Worm (Caenorhabditis elegans) whole organism, L1 larva: Measurements from ENCODE around the gene prp-9.

Experiments
- C04F5.9 ChIP-seq: sonication (generic microtip); optimal IDR thresholded peaks from 2 replicates; lab custom pipeline; 2016; ENCODE audit warnings: missing genetic modification characterization, missing compliant biosample characterization
- F16B12.6 ChIP-seq: fragments of 150-350 bp; optimal IDR thresholded peaks from 2 replicates; lab custom pipeline; 2014; ENCODE audit warnings: missing biosample characterization, missing genetic modification characterization
- Y116A8C.19 ChIP-seq: sonication (generic microtip); optimal IDR thresholded peaks from 2 replicates; lab custom pipeline; 2016; ENCODE audit warnings: missing compliant biosample characterization, missing genetic modification characterization, borderline replicate concordance
- aha-1 ChIP-seq: fragments of 150-350 bp; optimal IDR thresholded peaks from 2 replicates; lab custom pipeline; 2014; ENCODE audit warnings: missing biosample characterization, missing genetic modification characterization
- ama-1 ChIP-seq: fragments of 150-350 bp; optimal IDR thresholded peaks from 2 replicates; lab custom pipeline; 2014
- blmp-1 ChIP-seq: fragments of 150-350 bp; optimal IDR thresholded peaks from 2 replicates; lab custom pipeline; 2014; ENCODE audit warnings: missing biosample characterization, missing genetic modification characterization
- ceh-82 ChIP-seq, 3 experiments: fragments of 150-350 bp in 1 of 3; sonication (generic microtip) in 2 of 3; optimal IDR thresholded peaks; 2 replicates each; lab custom pipeline; 2014 to 2017; ENCODE audit warnings: missing biosample characterization in 3 of 3, missing genetic modification characterization in 3 of 3
- ceh-88 ChIP-seq: fragments of 200-800 bp; sonication (Bioruptor generic); IDR thresholded peaks from 2 replicates; pipeline ENCODE4 v1.3.6; 2022; ENCODE audit warnings: missing genetic modification characterization, missing compliant biosample characterization
- ces-1 ChIP-seq: fragments of 150-350 bp; optimal IDR thresholded peaks from 2 replicates; lab custom pipeline; 2014; ENCODE audit warnings: missing biosample characterization, missing genetic modification reagents, missing genetic modification characterization
- dpl-1 ChIP-seq, 3 experiments: fragments of 150-350 bp in 2 of 3; sonication (generic microtip) in 1 of 3; optimal IDR thresholded peaks; 2 replicates each; lab custom pipeline; 2014 to 2017; ENCODE audit warnings: missing biosample characterization in 3 of 3, missing genetic modification characterization in 3 of 3, missing genetic modification reagents in 3 of 3
- efl-1 ChIP-seq, 4 experiments: fragments of 150-350 bp; optimal IDR thresholded peaks in 3 of 4; peaks in 1 of 4; 1 replicate in 1 of 4; 2 replicates in 3 of 4; lab custom pipeline; 2014; ENCODE audit warnings: missing biosample characterization in 2 of 4, missing genetic modification characterization in 2 of 4, missing genetic modification reagents in 2 of 4
- egl-27 ChIP-seq, 2 experiments: fragments of 150-350 bp in 1 of 2; sonication (generic microtip); optimal IDR thresholded peaks; 3 replicates each; lab custom pipeline; 2017 to 2018; ENCODE audit warnings: missing biosample characterization in 2 of 2, missing genetic modification characterization in 2 of 2, missing genetic modification reagents in 2 of 2
- elt-3 ChIP-seq, 6 experiments: fragments of 150-350 bp in 1 of 6; sonication (generic microtip); optimal IDR thresholded peaks; 2 replicates each; lab custom pipeline; 2017 to 2018; ENCODE audit warnings: missing biosample characterization in 6 of 6, missing genetic modification characterization in 6 of 6, inconsistent platforms in 1 of 6
- ets-5 ChIP-seq: fragments of 200-800 bp; sonication (Bioruptor generic); IDR thresholded peaks from 2 replicates; pipeline ENCODE4 v1.3.6; 2022; ENCODE audit warnings: missing genetic modification characterization, missing compliant biosample characterization
- fos-1 ChIP-seq: fragments of 150-350 bp; optimal IDR thresholded peaks from 2 replicates; lab custom pipeline; 2014; ENCODE audit warnings: missing biosample characterization, missing genetic modification characterization
- grh-1 ChIP-seq: fragments of 200-800 bp; sonication (Bioruptor generic); IDR thresholded peaks from 2 replicates; pipeline ENCODE4 v1.3.6; 2022; ENCODE audit warnings: missing genetic modification reagents, missing genetic modification characterization, missing compliant biosample characterization
- hlh-17 ChIP-seq: fragments of 200-800 bp; sonication (Bioruptor generic); optimal IDR thresholded peaks from 2 replicates; lab custom pipeline; 2018; ENCODE audit warnings: missing genetic modification characterization, mild to moderate bottlenecking, missing compliant biosample characterization, moderate library complexity, borderline replicate concordance
- irx-1 ChIP-seq: sonication (generic microtip); optimal IDR thresholded peaks from 2 replicates; lab custom pipeline; 2016; ENCODE audit warnings: missing genetic modification characterization, missing compliant biosample characterization
- isw-1 ChIP-seq: fragments of 200-800 bp; sonication (Bioruptor generic); IDR thresholded peaks from 2 replicates; pipeline ENCODE4 v1.3.6; 2022; ENCODE audit warnings: missing genetic modification characterization, missing compliant biosample characterization
- jun-1 ChIP-seq: fragments of 150-350 bp; optimal IDR thresholded peaks from 2 replicates; lab custom pipeline; 2014; ENCODE audit warnings: missing biosample characterization, missing genetic modification reagents, missing genetic modification characterization
- lin-13 ChIP-seq: fragments of 150-350 bp; optimal IDR thresholded peaks from 2 replicates; lab custom pipeline; 2014; ENCODE audit warnings: missing biosample characterization, missing genetic modification reagents, missing genetic modification characterization
- lin-14 ChIP-seq: fragments of 200-800 bp; sonication (Bioruptor generic); optimal IDR thresholded peaks from 2 replicates; lab custom pipeline; 2018; ENCODE audit warnings: mild to moderate bottlenecking, missing genetic modification characterization, moderate library complexity, missing compliant biosample characterization
- lin-39 ChIP-seq: fragments of 150-350 bp; optimal IDR thresholded peaks from 2 replicates; lab custom pipeline; 2014; ENCODE audit warnings: missing biosample characterization, missing genetic modification reagents, missing genetic modification characterization
- lir-3 ChIP-seq: sonication (generic microtip); optimal IDR thresholded peaks from 2 replicates; lab custom pipeline; 2016; ENCODE audit warnings: mild to moderate bottlenecking, missing genetic modification characterization, moderate library complexity, missing compliant biosample characterization; ENCODE audit not compliant: poor library complexity
- mab-9 ChIP-seq: fragments of 200-800 bp; sonication (Bioruptor generic); IDR thresholded peaks from 2 replicates; pipeline ENCODE4 v1.3.6; 2022; ENCODE audit warnings: missing genetic modification reagents, missing genetic modification characterization, missing compliant biosample characterization
- mdl-1 ChIP-seq, 2 experiments: fragments of 150-350 bp; optimal IDR thresholded peaks; 2 replicates each; lab custom pipeline; 2014 to 2017; ENCODE audit warnings: missing biosample characterization in 2 of 2, missing genetic modification characterization in 2 of 2, inconsistent platforms in 1 of 2
- mef-2 ChIP-seq: fragments of 150-350 bp; optimal IDR thresholded peaks from 2 replicates; lab custom pipeline; 2014; ENCODE audit warnings: missing biosample characterization, missing genetic modification characterization
- mep-1 ChIP-seq: fragments of 150-350 bp; optimal IDR thresholded peaks from 2 replicates; lab custom pipeline; 2014; ENCODE audit warnings: missing biosample characterization, missing genetic modification characterization
- nhr-11 ChIP-seq: fragments of 150-350 bp; optimal IDR thresholded peaks from 2 replicates; lab custom pipeline; 2014; ENCODE audit warnings: missing biosample characterization, missing genetic modification characterization
- nhr-12 ChIP-seq: sonication (generic microtip); optimal IDR thresholded peaks from 2 replicates; lab custom pipeline; 2017; ENCODE audit warnings: missing biosample characterization, missing genetic modification characterization
- nhr-20 ChIP-seq: sonication (generic microtip); optimal IDR thresholded peaks from 2 replicates; lab custom pipeline; 2016; ENCODE audit warnings: mild to moderate bottlenecking, missing genetic modification characterization, missing compliant biosample characterization
- nhr-28 ChIP-seq: fragments of 150-350 bp; optimal IDR thresholded peaks from 2 replicates; lab custom pipeline; 2014; ENCODE audit warnings: missing biosample characterization, missing genetic modification characterization
- nhr-47 ChIP-seq: sonication (generic microtip); optimal IDR thresholded peaks from 2 replicates; lab custom pipeline; 2016; ENCODE audit warnings: mild to moderate bottlenecking, missing genetic modification characterization, moderate library complexity, missing compliant biosample characterization
- nhr-71 ChIP-seq: sonication (generic microtip); optimal IDR thresholded peaks from 2 replicates; lab custom pipeline; 2016; ENCODE audit warnings: mild to moderate bottlenecking, missing genetic modification characterization, moderate library complexity, missing compliant biosample characterization
- nhr-76 ChIP-seq: sonication (generic microtip); optimal IDR thresholded peaks from 2 replicates; lab custom pipeline; 2017; ENCODE audit warnings: missing biosample characterization, missing genetic modification characterization
- nhr-77 ChIP-seq: fragments of 150-350 bp; optimal IDR thresholded peaks from 2 replicates; lab custom pipeline; 2014; ENCODE audit warnings: missing biosample characterization, missing genetic modification characterization
- nhr-84 ChIP-seq: sonication (generic microtip); optimal IDR thresholded peaks from 2 replicates; lab custom pipeline; 2017; ENCODE audit warnings: missing biosample characterization, missing genetic modification characterization
- nhr-90 ChIP-seq: sonication (generic microtip); optimal IDR thresholded peaks from 2 replicates; lab custom pipeline; 2016; ENCODE audit warnings: mild to moderate bottlenecking, missing genetic modification characterization, missing compliant biosample characterization; ENCODE audit not compliant: poor library complexity
- pax-3 ChIP-seq: fragments of 200-800 bp; sonication (Bioruptor generic); optimal IDR thresholded peaks from 2 replicates; lab custom pipeline; 2018; ENCODE audit warnings: mild to moderate bottlenecking, missing genetic modification characterization, moderate library complexity, missing compliant biosample characterization
- rnt-1 ChIP-seq: sonication (generic microtip); optimal IDR thresholded peaks from 2 replicates; lab custom pipeline; 2016; ENCODE audit warnings: mild to moderate bottlenecking, missing genetic modification characterization, moderate library complexity, missing compliant biosample characterization
- skn-1 ChIP-seq: fragments of 150-350 bp; optimal IDR thresholded peaks from 2 replicates; lab custom pipeline; 2014; ENCODE audit warnings: missing biosample characterization, missing genetic modification characterization
- snpc-4 ChIP-seq: fragments of 150-350 bp; optimal IDR thresholded peaks from 2 replicates; lab custom pipeline; 2014; ENCODE audit warnings: missing biosample characterization, missing genetic modification characterization
- snu-23 ChIP-seq: sonication (generic microtip); optimal IDR thresholded peaks from 2 replicates; lab custom pipeline; 2016; ENCODE audit warnings: missing genetic modification characterization, missing compliant biosample characterization
- sptf-1 ChIP-seq: fragments of 150-350 bp; optimal IDR thresholded peaks from 2 replicates; lab custom pipeline; 2014; ENCODE audit warnings: missing biosample characterization, missing genetic modification characterization
- swsn-7 ChIP-seq: sonication (generic microtip); optimal IDR thresholded peaks from 2 replicates; lab custom pipeline; 2016; ENCODE audit warnings: missing genetic modification characterization, missing compliant biosample characterization
- tlp-1 ChIP-seq: fragments of 150-350 bp; optimal IDR thresholded peaks from 2 replicates; lab custom pipeline; 2014; ENCODE audit warnings: missing biosample characterization, missing genetic modification characterization
- unc-30 ChIP-seq: sonication (generic microtip); optimal IDR thresholded peaks from 2 replicates; lab custom pipeline; 2017; ENCODE audit warnings: missing biosample characterization, missing genetic modification characterization
- unc-62 ChIP-seq: fragments of 150-350 bp; optimal IDR thresholded peaks from 2 replicates; lab custom pipeline; 2014; ENCODE audit warnings: missing biosample characterization, missing genetic modification reagents, missing genetic modification characterization
- unc-86 ChIP-seq: sonication (generic microtip); optimal IDR thresholded peaks from 2 replicates; lab custom pipeline; 2016; ENCODE audit warnings: missing genetic modification characterization, missing compliant biosample characterization
- xbp-1 ChIP-seq: sonication (generic microtip); optimal IDR thresholded peaks from 2 replicates; lab custom pipeline; 2016; ENCODE audit warnings: missing genetic modification characterization, missing compliant biosample characterization
- ztf-11 ChIP-seq, 2 experiments: sonication (generic microtip); optimal IDR thresholded peaks; 2 replicates each; lab custom pipeline; 2016 to 2017; ENCODE audit warnings: missing genetic modification characterization in 2 of 2, missing biosample characterization in 1 of 2, missing compliant biosample characterization in 1 of 2
- ztf-4 ChIP-seq: fragments of 150-350 bp; optimal IDR thresholded peaks from 2 replicates; lab custom pipeline; 2014; ENCODE audit warnings: missing biosample characterization, missing genetic modification characterization

Gene prp-9

DNA sequence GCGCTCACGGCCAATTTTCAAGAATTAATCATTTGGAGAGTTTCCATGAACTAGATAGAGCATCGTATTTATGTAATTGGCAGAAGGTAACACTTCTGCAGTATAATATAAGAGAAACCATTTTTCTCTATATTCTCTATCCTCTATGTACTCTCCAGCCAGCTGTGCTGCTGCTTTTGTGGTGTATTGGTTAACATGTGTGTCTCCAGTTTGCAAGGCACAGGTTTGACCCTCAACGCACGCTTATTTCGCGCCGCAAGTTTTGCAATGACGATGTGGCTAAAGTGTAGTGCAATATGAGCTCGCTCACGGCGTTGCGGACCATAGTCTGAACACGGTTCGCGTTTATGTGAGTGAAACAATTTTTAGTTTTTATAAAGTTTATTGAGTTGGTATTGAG lies 21.8 kb upstream of the prp-9 start (continued):
- TF ChIP-seq Y116A8C.19 (tag; lab: Kevin White, UChicago) (no peak), nhr-47 (tag; lab: Kevin White, UChicago) (peak; percentile 59), ama-1 (lab: Kevin White, UChicago) (no peak), unc-62 (no peak), mab-9 (no peak), lir-3 (tag; lab: Kevin White, UChicago) (peak; percentile 48), ceh-88 (GFP tag; lab: Robert Waterston, UW) (no peak), efl-1 (optimal IDR thresholded peaks at IDR 0.05; lab: Kevin White, UChicago) (peak; percentile 38 to 48), efl-1 (GFP tag; optimal IDR thresholded peaks at IDR 0.05 in 1 of 2; lab: Kevin White, UChicago) (peak; percentile 20 to 95), pax-3 (no peak), lin-14 (GFP tag; lab: Kevin White, UChicago) (no peak), nhr-76 (no peak), nhr-12 (tag; lab: Kevin White, UChicago) (no peak), skn-1 (peak; percentile 65), C04F5.9 (tag; lab: Kevin White, UChicago) (no peak), swsn-7 (peak; percentile 25), mef-2 (no peak), unc-86 (no peak), ceh-82 (tag; optimal IDR thresholded peaks at IDR 0.05; lab: Kevin White, UChicago) (peak; percentile 25 to 44 (median 28)), tlp-1 (no peak), snpc-4 (tag; lab: Kevin White, UChicago) (no peak), isw-1 (GFP tag; lab: Robert Waterston, UW) (no peak), ztf-4 (tag; lab: Kevin White, UChicago) (no peak), xbp-1 (no peak), aha-1 (tag; lab: Kevin White, UChicago) (no peak), ztf-11 (tag; optimal IDR thresholded peaks at IDR 0.05; lab: Kevin White, UChicago) (peak in 1 of 2 experiments; percentile 19), nhr-11 (tag; lab: Kevin White, UChicago) (no peak), blmp-1 (peak; percentile 25), mdl-1 (tag; optimal IDR thresholded peaks at IDR 0.05; lab: Kevin White, UChicago) (peak in 1 of 2 experiments; percentile 60), nhr-84 (no peak), nhr-20 (tag; lab: Kevin White, UChicago) (peak; percentile 68), nhr-90 (peak; percentile 44), ets-5 (GFP tag; lab: Robert Waterston, UW) (no peak), nhr-77 (tag; lab: Kevin White, UChicago) (peak; percentile 62), irx-1 (tag; lab: Kevin White, UChicago) (no peak), dpl-1 (GFP tag; optimal IDR thresholded peaks at IDR 0.05; lab: Kevin White, UChicago) (peak in 2 of 3 experiments; percentile 25 to 44), nhr-28 (tag; lab: Kevin White, UChicago) (no peak), ces-1 (GFP tag; lab: Kevin White, UChicago) (no peak), jun-1 (tag; lab: Kevin White, UChicago) (no peak), snu-23 (GFP tag; lab: Kevin White, UChicago) (no peak), lin-39 (no peak), sptf-1 (tag; lab: Kevin White, UChicago) (no peak), unc-30 (tag; lab: Kevin White, UChicago) (no peak), mep-1 (peak; percentile 66), elt-3 (tag; optimal IDR thresholded peaks at IDR 0.05; lab: Kevin White, UChicago) (peak in 1 of 6 experiments; percentile 19), lin-13 (GFP tag; lab: Kevin White, UChicago) (no peak), grh-1 (GFP tag; lab: Robert Waterston, UW) (no peak), nhr-71 (tag; lab: Kevin White, UChicago) (no peak), fos-1 (tag; lab: Kevin White, UChicago) (peak; percentile 25), egl-27 (tag; optimal IDR thresholded peaks at IDR 0.05; lab: Kevin White, UChicago) (no peak), F16B12.6 (tag; lab: Kevin White, UChicago) (no peak), hlh-17 (no peak), rnt-1 (tag; lab: Kevin White, UChicago) (peak; percentile 66)
- TF ChIP-seq, all 84 proteins: peak for 24
